Worm (Caenorhabditis elegans): ENCODE data around the gene str-168.

ce11 chrIV:4905645-4906135 is 33.1 kb upstream of the str-168 start, which contains the start of gene T08B6.4:
- no peak for TF ChIP-seq ztf-11 (tag; optimal IDR thresholded peaks at IDR 0.05)
- no peak for TF ChIP-seq R02D3.7 (tag; optimal IDR thresholded peaks at IDR 0.05)
- TF ChIP-seq elt-2 (tag; optimal IDR thresholded peaks at IDR 0.05), result no peak

Measured in whole organism, L3 larva.